Fruit fly (Drosophila melanogaster): ENCODE measurements around the gene galectin.

The galectin gene

dm6 chr2L:71457-71856, at the start of gene galectin:
galectin (plus strand) TSS chr2L:71757.
- TF ChIP-seq h (GFP tag; optimal IDR thresholded peaks at IDR 0.05) (peak; percentile 26), CG9705 (GFP tag; optimal IDR thresholded peaks at IDR 0.05) (no peak), HLH106 (tag; optimal IDR thresholded peaks at IDR 0.05) (no peak), Dfd (GFP tag; optimal IDR thresholded peaks at IDR 0.05) (no peak), CG32264 (GFP tag; optimal IDR thresholded peaks at IDR 0.05) (no peak), ey (GFP tag; optimal IDR thresholded peaks at IDR 0.05) (no peak), Jra (GFP tag; optimal IDR thresholded peaks at IDR 0.05) (no peak), sage (GFP tag; optimal IDR thresholded peaks at IDR 0.05) (peak; percentile 24), Rel (GFP tag; optimal IDR thresholded peaks at IDR 0.05) (no peak), Rel (tag; optimal IDR thresholded peaks at IDR 0.05) (peak; percentile 41), Dif (GFP tag; optimal IDR thresholded peaks at IDR 0.05; ENCODE audit: partially characterized antibody) (no peak), Hr83 (GFP tag; optimal IDR thresholded peaks at IDR 0.05; ENCODE audit: poor library complexity, severe bottlenecking) (no peak), Myc (optimal IDR thresholded peaks at IDR 0.05) (no peak), Sp1 (GFP tag; optimal IDR thresholded peaks at IDR 0.05) (no peak), br (GFP tag; optimal IDR thresholded peaks at IDR 0.05) (no peak), tai (GFP tag; optimal IDR thresholded peaks at IDR 0.05) (peak; percentile 19), Hnf4 (GFP tag; optimal IDR thresholded peaks at IDR 0.05) (no peak), GATAd (GFP tag; optimal IDR thresholded peaks at IDR 0.05) (no peak), Mio (GFP tag; optimal IDR thresholded peaks at IDR 0.05) (no peak), N (GFP tag; optimal IDR thresholded peaks at IDR 0.05) (no peak), sv (GFP tag; optimal IDR thresholded peaks at IDR 0.05) (no peak)

dm6 chr2L:25055-25454, 46.5 kb upstream of the galectin start, which contains the start of gene Ir21a:
Ir21a (minus strand) TSS chr2L:25155.
- TF ChIP-seq pan (optimal IDR thresholded peaks at IDR 0.05) (no peak), Mio (GFP tag; optimal IDR thresholded peaks at IDR 0.05) (no peak)

- TF ChIP-seq CG9705 (GFP tag; optimal IDR thresholded peaks at IDR 0.05) (no peak), Abd-B (GFP tag; optimal IDR thresholded peaks at IDR 0.05) (no peak), Myc (optimal IDR thresholded peaks at IDR 0.05) (no peak), psq (GFP tag; optimal IDR thresholded peaks at IDR 0.05) (no peak), fru (GFP tag; optimal IDR thresholded peaks at IDR 0.05) (no peak), jim (GFP tag; optimal IDR thresholded peaks at IDR 0.05) (no peak), Mio (GFP tag; optimal IDR thresholded peaks at IDR 0.05) (no peak), foxo (GFP tag; optimal IDR thresholded peaks at IDR 0.05) (no peak)
These were observed 37.5 kb upstream of the galectin start for dm6 chr2L:34054-34453.

- TF ChIP-seq CrebA (GFP tag; optimal IDR thresholded peaks at IDR 0.05; ENCODE audit: borderline replicate concordance) (no peak), Sp1 (GFP tag; optimal IDR thresholded peaks at IDR 0.05) (no peak), Abd-B (GFP tag; optimal IDR thresholded peaks at IDR 0.05) (no peak), ey (GFP tag; optimal IDR thresholded peaks at IDR 0.05) (no peak), sv (GFP tag; optimal IDR thresholded peaks at IDR 0.05) (no peak), dsf (GFP tag; optimal IDR thresholded peaks at IDR 0.05; ENCODE audit: borderline replicate concordance) (no peak), Rel (GFP tag; optimal IDR thresholded peaks at IDR 0.05) (no peak), Rel (tag; optimal IDR thresholded peaks at IDR 0.05) (no peak), Mio (GFP tag; optimal IDR thresholded peaks at IDR 0.05) (no peak), tai (GFP tag; optimal IDR thresholded peaks at IDR 0.05) (no peak), Vsx2 (GFP tag; optimal IDR thresholded peaks at IDR 0.05; ENCODE audit: partially characterized antibody) (no peak), lola (GFP tag; optimal IDR thresholded peaks at IDR 0.05) (no peak), dmrt93B (GFP tag; optimal IDR thresholded peaks at IDR 0.05) (no peak), usp (GFP tag; optimal IDR thresholded peaks at IDR 0.05) (no peak), OdsH (GFP tag; optimal IDR thresholded peaks at IDR 0.05) (no peak), Hnf4 (GFP tag; optimal IDR thresholded peaks at IDR 0.05) (no peak), h (GFP tag; optimal IDR thresholded peaks at IDR 0.05) (no peak), Dif (GFP tag; optimal IDR thresholded peaks at IDR 0.05; ENCODE audit: partially characterized antibody) (no peak)
These were observed 36.1 kb upstream of the galectin start for dm6 chr2L:35452-35851.

- no peak for TF ChIP-seq jim (GFP tag; optimal IDR thresholded peaks at IDR 0.05)
- no peak for TF ChIP-seq dmrt93B (GFP tag; optimal IDR thresholded peaks at IDR 0.05)
- no peak for TF ChIP-seq dsf (GFP tag; optimal IDR thresholded peaks at IDR 0.05; ENCODE audit: borderline replicate concordance)
- no peak for TF ChIP-seq fru (GFP tag; optimal IDR thresholded peaks at IDR 0.05)
- TF ChIP-seq Hr78 (GFP tag; optimal IDR thresholded peaks at IDR 0.05): no peak
- no peak for TF ChIP-seq Dfd (GFP tag; optimal IDR thresholded peaks at IDR 0.05)
- no peak for TF ChIP-seq foxo (GFP tag; optimal IDR thresholded peaks at IDR 0.05)
- TF ChIP-seq Abd-B (GFP tag; optimal IDR thresholded peaks at IDR 0.05): no peak
- no peak for TF ChIP-seq Dif (GFP tag; optimal IDR thresholded peaks at IDR 0.05; ENCODE audit: partially characterized antibody)
- no peak for TF ChIP-seq Jra (GFP tag; optimal IDR thresholded peaks at IDR 0.05)
- no peak for TF ChIP-seq rgr (GFP tag; optimal IDR thresholded peaks at IDR 0.05)
- TF ChIP-seq Rel (GFP tag; optimal IDR thresholded peaks at IDR 0.05): no peak
- no peak for TF ChIP-seq Rel (tag; optimal IDR thresholded peaks at IDR 0.05)
- no peak for TF ChIP-seq ey (GFP tag; optimal IDR thresholded peaks at IDR 0.05)
- no peak for TF ChIP-seq dl (GFP tag; optimal IDR thresholded peaks at IDR 0.05; ENCODE audit: insufficient read depth in 1 of 2, partially characterized antibody in 2 of 2)
- TF ChIP-seq Mio (GFP tag; optimal IDR thresholded peaks at IDR 0.05): no peak
- TF ChIP-seq GATAd (GFP tag; optimal IDR thresholded peaks at IDR 0.05): no peak
- TF ChIP-seq woc (GFP tag; optimal IDR thresholded peaks at IDR 0.05): no peak
- TF ChIP-seq CG9705 (GFP tag; optimal IDR thresholded peaks at IDR 0.05): no peak
- TF ChIP-seq usp (GFP tag; optimal IDR thresholded peaks at IDR 0.05): no peak
- TF ChIP-seq Vsx2 (GFP tag; optimal IDR thresholded peaks at IDR 0.05; ENCODE audit: partially characterized antibody): no peak
These were observed 18.4 kb upstream of the galectin start for dm6 chr2L:53108-53507.

All from whole organism, wandering third instar larva.